Worm (Caenorhabditis elegans) whole organism, late embryonic: ENCODE data around the gene zag-1.

Experiments
- C08G9.2 ChIP-seq: sonication (generic microtip); optimal IDR thresholded peaks from 2 replicates; lab custom pipeline; 2016; ENCODE audit warnings: mild to moderate bottlenecking, missing genetic modification characterization, moderate library complexity, missing compliant biosample characterization
- ama-1 ChIP-seq: fragments of 150-350 bp; optimal IDR thresholded peaks from 2 replicates; lab custom pipeline; 2014
- ceh-18 ChIP-seq: sonication (generic microtip); optimal IDR thresholded peaks from 2 replicates; lab custom pipeline; 2016; ENCODE audit warnings: missing genetic modification characterization, missing compliant biosample characterization
- ceh-2 ChIP-seq: sonication (generic microtip); optimal IDR thresholded peaks from 2 replicates; lab custom pipeline; 2016; ENCODE audit warnings: missing genotype, missing genetic modification characterization, missing compliant biosample characterization
- ceh-24 ChIP-seq: sonication (generic microtip); optimal IDR thresholded peaks from 2 replicates; lab custom pipeline; 2016; ENCODE audit warnings: mild to moderate bottlenecking, missing genetic modification characterization, missing compliant biosample characterization
- ceh-30 ChIP-seq: fragments of 150-350 bp; optimal IDR thresholded peaks from 2 replicates; lab custom pipeline; 2014; ENCODE audit warnings: missing biosample characterization, missing genetic modification characterization
- ceh-34 ChIP-seq: sonication (generic microtip); optimal IDR thresholded peaks from 2 replicates; lab custom pipeline; 2016; ENCODE audit warnings: mild to moderate bottlenecking, missing genetic modification characterization, missing compliant biosample characterization
- ceh-48 ChIP-seq: sonication (generic microtip); optimal IDR thresholded peaks from 2 replicates; lab custom pipeline; 2016; ENCODE audit warnings: missing genetic modification characterization, inconsistent platforms, missing compliant biosample characterization
- ceh-6 ChIP-seq: fragments of 200-800 bp; sonication (Bioruptor generic); optimal IDR thresholded peaks from 2 replicates; lab custom pipeline; 2018; ENCODE audit warnings: mild to moderate bottlenecking, missing genetic modification characterization, missing compliant biosample characterization
- che-1 ChIP-seq: sonication (generic microtip); optimal IDR thresholded peaks from 2 replicates; lab custom pipeline; 2016; ENCODE audit warnings: mild to moderate bottlenecking, missing genetic modification characterization, missing compliant biosample characterization
- elt-2 ChIP-seq: sonication (generic microtip); optimal IDR thresholded peaks from 2 replicates; lab custom pipeline; 2016; ENCODE audit warnings: missing genetic modification reagents, missing genetic modification characterization, missing compliant biosample characterization
- elt-4 ChIP-seq: sonication (generic microtip); optimal IDR thresholded peaks from 2 replicates; lab custom pipeline; 2016; ENCODE audit warnings: missing genetic modification characterization, missing compliant biosample characterization
- ets-4 ChIP-seq: sonication (generic microtip); optimal IDR thresholded peaks from 2 replicates; lab custom pipeline; 2016; ENCODE audit warnings: missing genetic modification characterization, missing compliant biosample characterization
- eyg-1 ChIP-seq: sonication (generic microtip); optimal IDR thresholded peaks from 2 replicates; lab custom pipeline; 2016; ENCODE audit warnings: missing genotype, missing genetic modification characterization, missing compliant biosample characterization
- fkh-10 ChIP-seq: fragments of 150-350 bp; optimal IDR thresholded peaks from 2 replicates; lab custom pipeline; 2014; ENCODE audit warnings: missing biosample characterization, missing genetic modification reagents, missing genetic modification characterization
- fkh-6 ChIP-seq: sonication (generic microtip); optimal IDR thresholded peaks from 2 replicates; lab custom pipeline; 2016; ENCODE audit warnings: missing genetic modification characterization, missing compliant biosample characterization
- hlh-13 ChIP-seq: fragments of 200-800 bp; sonication (Bioruptor generic); optimal IDR thresholded peaks from 2 replicates; lab custom pipeline; 2018; ENCODE audit warnings: mild to moderate bottlenecking, missing genetic modification characterization, missing compliant biosample characterization
- hlh-15 ChIP-seq: sonication (generic microtip); optimal IDR thresholded peaks from 2 replicates; lab custom pipeline; 2016; ENCODE audit warnings: missing genetic modification characterization, missing compliant biosample characterization
- hlh-30 ChIP-seq: sonication (generic microtip); optimal IDR thresholded peaks from 2 replicates; lab custom pipeline; 2017; ENCODE audit warnings: antibody characterized with exemption, missing genetic modification characterization, missing compliant biosample characterization; ENCODE audit not compliant: insufficient read depth
- hlh-6 ChIP-seq: sonication (generic microtip); optimal IDR thresholded peaks from 2 replicates; lab custom pipeline; 2016; ENCODE audit warnings: missing genotype, missing genetic modification characterization, missing compliant biosample characterization
- lim-6 ChIP-seq: sonication (generic microtip); optimal IDR thresholded peaks from 2 replicates; lab custom pipeline; 2016; ENCODE audit warnings: missing genetic modification characterization, missing compliant biosample characterization
- lin-11 ChIP-seq: fragments of 200-800 bp; sonication (Bioruptor generic); optimal IDR thresholded peaks from 2 replicates; lab custom pipeline; 2018; ENCODE audit warnings: mild to moderate bottlenecking, missing genetic modification characterization, missing compliant biosample characterization
- madf-2 ChIP-seq: sonication (generic microtip); optimal IDR thresholded peaks from 2 replicates; lab custom pipeline; 2017; ENCODE audit warnings: missing genetic modification characterization, missing compliant biosample characterization
- nhr-11 ChIP-seq: fragments of 150-350 bp; optimal IDR thresholded peaks from 2 replicates; lab custom pipeline; 2014; ENCODE audit warnings: missing biosample characterization, missing genetic modification characterization
- npax-4 ChIP-seq: sonication (generic microtip); optimal IDR thresholded peaks from 2 replicates; lab custom pipeline; 2016; ENCODE audit warnings: missing genetic modification characterization, missing compliant biosample characterization
- odd-2 ChIP-seq: sonication (generic microtip); optimal IDR thresholded peaks from 2 replicates; lab custom pipeline; 2017; ENCODE audit warnings: antibody characterized with exemption, mild to moderate bottlenecking, missing genetic modification characterization, missing compliant biosample characterization
- pag-3 ChIP-seq: sonication (generic microtip); optimal IDR thresholded peaks from 2 replicates; lab custom pipeline; 2016; ENCODE audit warnings: missing compliant biosample characterization, missing genetic modification characterization, borderline replicate concordance
- pat-9 ChIP-seq: fragments of 200-800 bp; sonication (Bioruptor generic); optimal IDR thresholded peaks from 2 replicates; lab custom pipeline; 2018; ENCODE audit warnings: mild to moderate bottlenecking, missing genetic modification characterization, moderate library complexity, missing compliant biosample characterization
- pha-2 ChIP-seq: sonication (generic microtip); optimal IDR thresholded peaks from 2 replicates; lab custom pipeline; 2017; ENCODE audit warnings: mild to moderate bottlenecking, missing genetic modification characterization, missing compliant biosample characterization
- pha-4 ChIP-seq: fragments of 150-350 bp; optimal IDR thresholded peaks from 2 replicates; lab custom pipeline; 2018; ENCODE audit warnings: missing biosample characterization, missing genetic modification reagents, missing genetic modification characterization
- pros-1 ChIP-seq: fragments of 150-350 bp; optimal IDR thresholded peaks from 2 replicates; lab custom pipeline; 2014; ENCODE audit warnings: missing biosample characterization, missing genetic modification reagents, missing genetic modification characterization
- rnt-1 ChIP-seq: sonication (generic microtip); optimal IDR thresholded peaks from 2 replicates; lab custom pipeline; 2016; ENCODE audit warnings: missing genetic modification characterization, missing compliant biosample characterization
- sdc-2 ChIP-seq: sonication (generic microtip); optimal IDR thresholded peaks from 2 replicates; lab custom pipeline; 2016; ENCODE audit warnings: missing genotype, missing genetic modification characterization, missing compliant biosample characterization
- sox-2 ChIP-seq: fragments of 200-800 bp; sonication (Bioruptor generic); IDR thresholded peaks from 2 replicates; pipeline ENCODE4 v1.3.6; 2022; ENCODE audit warnings: missing genetic modification reagents, missing genetic modification characterization, missing compliant biosample characterization
- sox-4 ChIP-seq: sonication (generic microtip); optimal IDR thresholded peaks from 2 replicates; lab custom pipeline; 2017; ENCODE audit warnings: mild to moderate bottlenecking, missing genetic modification characterization, inconsistent platforms, missing compliant biosample characterization
- tbx-7 ChIP-seq: sonication (generic microtip); optimal IDR thresholded peaks from 2 replicates; lab custom pipeline; 2016; ENCODE audit warnings: missing genotype, missing genetic modification characterization, missing compliant biosample characterization
- ttx-3 ChIP-seq: sonication (generic microtip); optimal IDR thresholded peaks from 2 replicates; lab custom pipeline; 2016; ENCODE audit warnings: missing genetic modification reagents, missing genetic modification characterization, missing compliant biosample characterization
- unc-3 ChIP-seq, 2 experiments: fragments of 200-800 bp in 1 of 2; sonication (Bioruptor generic) in 1 of 2; sonication (generic microtip) in 1 of 2; conservative IDR thresholded peaks in 1 of 2; optimal IDR thresholded peaks in 1 of 2; 2 replicates each; pipeline versions ENCODE4 v1.3.6 to Lab custom; 2016 to 2022; ENCODE audit warnings: missing compliant biosample characterization in 2 of 2, missing genetic modification characterization in 2 of 2, missing genetic modification reagents in 1 of 2
- unc-42 ChIP-seq: sonication (generic microtip); optimal IDR thresholded peaks from 2 replicates; lab custom pipeline; 2016; ENCODE audit warnings: missing genotype, missing genetic modification characterization, missing compliant biosample characterization
- unc-55 ChIP-seq: sonication (generic microtip); optimal IDR thresholded peaks from 2 replicates; lab custom pipeline; 2017; ENCODE audit warnings: missing biosample characterization, missing genetic modification reagents, missing genetic modification characterization
- unc-86 ChIP-seq: sonication (generic microtip); optimal IDR thresholded peaks from 2 replicates; lab custom pipeline; 2016; ENCODE audit warnings: missing genetic modification characterization, missing compliant biosample characterization
- zip-5 ChIP-seq: sonication (generic microtip); optimal IDR thresholded peaks from 2 replicates; lab custom pipeline; 2016; ENCODE audit warnings: missing genetic modification characterization, missing compliant biosample characterization

The zag-1 gene

DNA sequence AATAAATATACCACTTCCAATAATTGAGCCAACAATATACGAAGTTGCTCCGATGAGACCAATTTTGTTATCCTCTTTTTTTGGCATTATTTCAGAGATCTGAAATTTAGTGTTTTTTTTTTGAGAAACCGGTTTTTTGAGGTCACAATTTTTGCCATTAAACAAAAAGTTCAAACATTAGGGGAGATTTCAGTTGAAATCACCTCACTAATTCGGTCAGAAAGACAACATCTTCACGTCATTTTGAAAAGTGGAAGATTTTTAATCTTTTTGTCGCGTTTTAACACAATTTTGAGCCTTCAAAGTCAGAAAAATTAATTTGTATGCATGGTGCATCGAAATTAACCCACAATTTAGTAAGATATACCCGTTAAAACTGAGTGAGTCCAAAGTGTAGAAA lies 9.3 kb downstream of the zag-1 start, which contains the start of gene aat-8:
TSS of gene aat-8 (minus strand) at position 101 of the 400 bp plus-strand sequence.
- TF ChIP-seq pat-9 (no peak), madf-2 (no peak), unc-86 (tag; lab: Kevin White, UChicago) (no peak), pha-2 (no peak), sox-2 (GFP tag; lab: Robert Waterston, UW) (no peak), odd-2 (tag; lab: Kevin White, UChicago) (no peak), lin-11 (tag; lab: Kevin White, UChicago) (no peak), elt-2 (tag; lab: Kevin White, UChicago) (no peak), npax-4 (tag; lab: Kevin White, UChicago) (no peak), hlh-6 (tag; lab: Kevin White, UChicago) (no peak), C08G9.2 (tag; lab: Kevin White, UChicago) (no peak), sox-4 (tag; lab: Kevin White, UChicago) (no peak), fkh-10 (no peak), nhr-11 (tag; lab: Kevin White, UChicago) (no peak), hlh-15 (tag; lab: Kevin White, UChicago) (no peak), fkh-6 (no peak), pag-3 (tag; lab: Kevin White, UChicago) (no peak), hlh-13 (GFP tag; lab: Kevin White, UChicago) (no peak), sdc-2 (tag; lab: Kevin White, UChicago) (no peak)

DNA sequence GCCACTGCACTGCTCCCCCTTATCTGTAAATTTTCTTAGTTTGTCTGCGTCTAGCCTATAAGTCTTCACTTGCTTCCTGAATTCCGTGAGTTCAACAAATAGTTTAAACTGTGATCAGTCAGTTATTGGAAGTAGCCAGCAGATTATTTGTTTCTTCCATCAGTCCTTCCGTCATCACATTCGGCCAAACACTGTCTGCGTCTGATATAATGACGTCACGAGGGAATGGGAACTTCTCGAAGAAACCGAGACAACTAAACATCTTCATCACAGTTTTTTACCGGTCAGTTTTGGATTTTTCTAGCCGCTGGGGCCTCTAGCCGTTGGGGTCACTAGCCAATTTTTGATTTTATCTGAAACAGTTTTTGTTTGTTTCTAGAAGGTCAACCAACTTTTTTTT lies 10.4 kb downstream of the zag-1 start:
- TF ChIP-seq ceh-30 (tag; lab: Kevin White, UChicago) = no peak
- TF ChIP-seq lim-6 (tag; lab: Kevin White, UChicago) = no peak
- TF ChIP-seq rnt-1 (tag; lab: Kevin White, UChicago) = no peak
- no peak for TF ChIP-seq C08G9.2 (tag; lab: Kevin White, UChicago)
- TF ChIP-seq sdc-2 (tag; lab: Kevin White, UChicago) = no peak
- TF ChIP-seq ets-4 = no peak
- no peak for TF ChIP-seq elt-4 (tag; lab: Kevin White, UChicago)
- TF ChIP-seq unc-3 (GFP tag; conservative IDR thresholded peaks at IDR 0.05; lab: Robert Waterston, UW) = no peak
- no peak for TF ChIP-seq unc-3 (tag; optimal IDR thresholded peaks at IDR 0.05; lab: Kevin White, UChicago)
- no peak for TF ChIP-seq ceh-2
- no peak for TF ChIP-seq unc-42 (tag; lab: Kevin White, UChicago)
- no peak for TF ChIP-seq pag-3 (tag; lab: Kevin White, UChicago)
- no peak for TF ChIP-seq pros-1
- no peak for TF ChIP-seq unc-86 (tag; lab: Kevin White, UChicago)
- no peak for TF ChIP-seq unc-55
- TF ChIP-seq ttx-3 = no peak
- no peak for TF ChIP-seq ceh-18 (tag; lab: Kevin White, UChicago)
- TF ChIP-seq ceh-6 (GFP tag; lab: Kevin White, UChicago) = no peak
- TF ChIP-seq ceh-24 (tag; lab: Kevin White, UChicago) = no peak
- TF ChIP-seq, all 69 proteins: peak for 0

DNA sequence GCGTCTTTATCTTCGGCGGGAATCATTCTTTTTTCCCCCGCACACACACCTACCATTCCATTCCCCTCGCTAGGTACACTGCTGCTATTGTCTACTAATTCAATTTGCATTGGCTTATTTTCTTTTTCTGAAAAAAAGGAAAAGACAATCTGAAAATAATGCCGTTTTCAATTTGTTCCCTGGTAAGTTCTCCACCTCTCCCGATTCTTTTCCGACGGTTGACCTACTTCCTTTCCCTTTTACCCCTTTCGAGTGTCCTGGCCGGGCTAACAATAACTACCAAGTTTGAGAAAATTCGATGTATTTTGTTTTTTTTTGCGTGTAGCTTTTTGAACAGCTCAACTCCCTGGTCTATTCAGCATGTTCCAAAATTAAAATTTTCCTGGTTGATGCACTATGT lies 11.6 kb downstream of the zag-1 start, which contains the start of gene F37C4.4:
TSS of gene F37C4.4 (plus strand) at position 58 of the 400 bp plus-strand sequence.
- TF ChIP-seq eyg-1 (tag; lab: Kevin White, UChicago) (no peak), ceh-2 (no peak), zip-5 (tag; lab: Kevin White, UChicago) (no peak), tbx-7 (tag; lab: Kevin White, UChicago) (no peak), che-1 (no peak), hlh-30 (tag; lab: Kevin White, UChicago) (no peak), ceh-34 (no peak), sox-2 (GFP tag; lab: Robert Waterston, UW) (no peak), unc-42 (tag; lab: Kevin White, UChicago) (no peak), pha-4 (tag; lab: Kevin White, UChicago) (no peak), ama-1 (lab: Kevin White, UChicago) (no peak), lin-11 (tag; lab: Kevin White, UChicago) (no peak), ceh-48 (tag; lab: Kevin White, UChicago) (no peak), ets-4 (no peak)
- TF ChIP-seq, all 69 proteins: peak for 0
